Fruit fly (Drosophila melanogaster) S2 (cell line): ENCODE results near the gene CG46335.

Experiments used
- CG8478 ChIP-seq: fragments of >200 bp; optimal IDR thresholded peaks from 2 replicates; lab custom pipeline; 2018
- CTCF ChIP-seq, 2 experiments: fragments of >200 bp; optimal IDR thresholded peaks; 2 replicates each; lab custom pipeline; 2018

DNA sequence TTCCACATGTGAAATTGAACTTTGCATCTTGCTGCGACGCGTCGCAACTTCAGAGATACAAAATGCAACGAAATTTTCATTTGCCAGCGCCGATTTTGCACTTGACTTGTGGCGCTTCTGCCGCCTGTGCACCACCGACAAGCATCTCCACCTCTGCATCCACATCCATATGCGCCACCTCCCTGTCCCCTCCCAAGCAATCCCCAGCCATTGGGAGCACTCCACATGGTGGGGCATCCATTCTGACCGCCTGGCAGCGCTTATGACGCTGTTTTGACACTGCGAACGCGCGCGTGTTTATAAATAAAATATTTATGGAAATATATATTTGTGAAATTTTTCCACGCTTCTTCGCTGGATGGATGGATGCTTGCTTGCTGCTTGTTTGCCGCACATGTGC is 46.8 kb upstream of the CG46335 start:
- TF ChIP-seq CG8478 (lab: Kevin White, UChicago) (no peak), CTCF (optimal IDR thresholded peaks at IDR 0.05; lab: Kevin White, UChicago) (no peak)
